Worm (Caenorhabditis elegans): ENCODE measurements around the gene str-7.

- no peak for TF ChIP-seq skn-1 (tag; optimal IDR thresholded peaks at IDR 0.05)
- TF ChIP-seq fkh-10 (GFP tag; optimal IDR thresholded peaks at IDR 0.05), result no peak
- TF ChIP-seq zip-2 (tag; optimal IDR thresholded peaks at IDR 0.05), result no peak
- no peak for TF ChIP-seq nhr-41 (GFP tag; IDR thresholded peaks at IDR 0.05)
- TF ChIP-seq Y48G9A.11 (GFP tag; IDR thresholded peaks at IDR 0.05), result no peak
- no peak for TF ChIP-seq spr-3 (GFP tag; optimal IDR thresholded peaks at IDR 0.05)
- TF ChIP-seq ama-1 (optimal IDR thresholded peaks at IDR 0.05), result no peak
- no peak for TF ChIP-seq mdt-29 (GFP tag; IDR thresholded peaks at IDR 0.05)
- no peak for TF ChIP-seq dve-1 (tag; optimal IDR thresholded peaks at IDR 0.05; ENCODE audit: insufficient read depth)
- TF ChIP-seq unc-130 (GFP tag; optimal IDR thresholded peaks at IDR 0.05), result no peak
- TF ChIP-seq ctbp-1 (GFP tag; IDR thresholded peaks at IDR 0.05), result no peak
- TF ChIP-seq lin-39 (tag; optimal IDR thresholded peaks at IDR 0.05), result no peak
- TF ChIP-seq dpl-1 (GFP tag; optimal IDR thresholded peaks at IDR 0.05), result no peak
Observed at ce11 chrV:16118601-16119000, 19.3 kb upstream of the str-7 start, which contains the start of gene str-103.

All from whole organism, L4 larva.